Worm (Caenorhabditis elegans) whole organism, L2 larva: ENCODE results near the gene C28C12.12.

ENCODE experiments used
- R02D3.7 ChIP-seq: fragments of 150-350 bp; optimal IDR thresholded peaks from 2 replicates; lab custom pipeline; 2014; ENCODE audit warnings: missing biosample characterization, missing genetic modification characterization
- mdl-1 ChIP-seq, 2 experiments: fragments of 150-350 bp in 1 of 2; sonication (generic microtip) in 1 of 2; optimal IDR thresholded peaks; 2 replicates each; lab custom pipeline; 2017; ENCODE audit warnings: missing biosample characterization in 2 of 2, missing genetic modification characterization in 2 of 2
- nhr-11 ChIP-seq: fragments of 150-350 bp; optimal IDR thresholded peaks from 2 replicates; lab custom pipeline; 2014; ENCODE audit warnings: missing biosample characterization, missing genetic modification characterization
- nhr-21 ChIP-seq: fragments of 150-350 bp; optimal IDR thresholded peaks from 2 replicates; lab custom pipeline; 2014; ENCODE audit warnings: missing biosample characterization, missing genetic modification characterization
- nhr-77 ChIP-seq: fragments of 150-350 bp; optimal IDR thresholded peaks from 2 replicates; lab custom pipeline; 2014; ENCODE audit warnings: missing biosample characterization, missing genetic modification characterization
- unc-62 ChIP-seq: fragments of 150-350 bp; optimal IDR thresholded peaks from 2 replicates; lab custom pipeline; 2014; ENCODE audit warnings: missing biosample characterization, missing genetic modification reagents, missing genetic modification characterization

ce11 chrIV:8527598-8528012 lies 31.4 kb upstream of the C28C12.12 start:
- peak; percentile 34 for TF ChIP-seq nhr-11
- peak; percentile 46 for TF ChIP-seq nhr-77 (tag; lab: Kevin White, UChicago)
- TF ChIP-seq unc-62 (GFP tag; lab: Kevin White, UChicago), result peak; percentile 63
- peak; percentile 98 for TF ChIP-seq nhr-21 (tag; lab: Kevin White, UChicago)
- peak; percentile 94 to 96 for TF ChIP-seq mdl-1 (tag; optimal IDR thresholded peaks at IDR 0.05; lab: Kevin White, UChicago)
- no peak for TF ChIP-seq R02D3.7 (tag; lab: Kevin White, UChicago)
